Worm (Caenorhabditis elegans): Measurements from ENCODE around the gene Y53G8B.1.

ce11 chrIII:3103905-3104360 lies 25.1 kb upstream of the Y53G8B.1 start, which contains the start of gene Y53G8B.2:
- TF ChIP-seq hmbx-1 (tag; optimal IDR thresholded peaks at IDR 0.05) (no peak), tbx-37 (GFP tag; conservative IDR thresholded peaks at IDR 0.05) (no peak), aly-1 (tag; optimal IDR thresholded peaks at IDR 0.05) (no peak), tra-4 (tag; optimal IDR thresholded peaks at IDR 0.05) (no peak), sea-1 (GFP tag; conservative IDR thresholded peaks at IDR 0.05) (no peak), ceh-13 (GFP tag; optimal IDR thresholded peaks at IDR 0.05) (no peak), pes-1 (GFP tag; IDR thresholded peaks at IDR 0.05) (0 out of 2 replicates have a peak, but pooled peaks have one; percentile 18), ets-7 (tag; optimal IDR thresholded peaks at IDR 0.05) (no peak), ama-1 (optimal IDR thresholded peaks at IDR 0.05) (no peak), hmg-4 (GFP tag; optimal IDR thresholded peaks at IDR 0.05) (no peak), flt-1 (GFP tag; IDR thresholded peaks at IDR 0.05) (no peak)

All from whole organism, early embryonic.